Fruit fly (Drosophila melanogaster) whole organism, pupa: ENCODE data around the gene ham.

ENCODE experiments used
- CG10348 ChIP-seq: fragments of 200-800 bp; sonication (Bioruptor generic); IDR thresholded peaks from 2 replicates; pipeline ENCODE4 v1.3.6; 2022; ENCODE audit warnings: missing biosample characterization, missing genetic modification characterization
- CG12605 ChIP-seq: fragments of 200-800 bp; sonication (Bioruptor generic); IDR thresholded peaks from 2 replicates; pipeline ENCODE4 v1.3.6; 2022; ENCODE audit warnings: missing biosample characterization, missing genetic modification characterization
- CG13204 ChIP-seq: fragments of 200-800 bp; sonication (Bioruptor generic); optimal IDR thresholded peaks from 2 replicates; lab custom pipeline; 2018; ENCODE audit warnings: missing biosample characterization, mild to moderate bottlenecking, missing genetic modification characterization, moderate library complexity
- CG14655 ChIP-seq: fragments of 200-800 bp; sonication (Bioruptor generic); optimal IDR thresholded peaks from 3 replicates; lab custom pipeline; 2017; ENCODE audit warnings: mild to moderate bottlenecking, missing biosample characterization, missing genetic modification reagents, missing genetic modification characterization
- CG15710 ChIP-seq: fragments of 200-800 bp; sonication (Bioruptor generic); optimal IDR thresholded peaks from 2 replicates; lab custom pipeline; 2018; ENCODE audit warnings: missing biosample characterization, mild to moderate bottlenecking, missing genetic modification characterization, moderate library complexity
- CG17806 ChIP-seq: fragments of 200-800 bp; sonication (Bioruptor generic); optimal IDR thresholded peaks from 2 replicates; lab custom pipeline; 2018; ENCODE audit warnings: missing biosample characterization, mild to moderate bottlenecking, missing genetic modification characterization, moderate library complexity
- CG32121 ChIP-seq: fragments of 200-800 bp; sonication (Bioruptor generic); IDR thresholded peaks from 2 replicates; pipeline ENCODE4 v1.3.6; 2022; ENCODE audit warnings: missing biosample characterization, missing genetic modification characterization
- CG34367 ChIP-seq: fragments of 200-800 bp; sonication (Bioruptor generic); optimal IDR thresholded peaks from 2 replicates; lab custom pipeline; 2018; ENCODE audit warnings: missing biosample characterization, mild to moderate bottlenecking, missing genetic modification characterization
- CG4496 ChIP-seq: fragments of 200-800 bp; sonication (Bioruptor generic); IDR thresholded peaks from 3 replicates; pipeline ENCODE4 v1.3.6; 2022; ENCODE audit warnings: missing biosample characterization, missing genetic modification characterization
- CG8159 ChIP-seq: fragments of 200-800 bp; sonication (Bioruptor generic); optimal IDR thresholded peaks from 3 replicates; lab custom pipeline; 2018; ENCODE audit warnings: missing biosample characterization, mild to moderate bottlenecking, missing genetic modification characterization, moderate library complexity
- CG8301 ChIP-seq: fragments of 200-800 bp; sonication (Bioruptor generic); optimal IDR thresholded peaks from 2 replicates; lab custom pipeline; 2018; ENCODE audit warnings: missing biosample characterization, mild to moderate bottlenecking, missing genetic modification characterization
- CG9948 ChIP-seq: fragments of 200-800 bp; sonication (Bioruptor generic); optimal IDR thresholded peaks from 2 replicates; lab custom pipeline; 2018; ENCODE audit warnings: missing biosample characterization, mild to moderate bottlenecking, missing genetic modification characterization, moderate library complexity
- D1 ChIP-seq: fragments of 200-800 bp; sonication (Bioruptor generic); optimal IDR thresholded peaks from 2 replicates; lab custom pipeline; 2018; ENCODE audit warnings: missing biosample characterization, mild to moderate bottlenecking, missing genetic modification characterization, moderate library complexity
- EcR ChIP-seq: fragments of 200-800 bp; sonication (Bioruptor generic); optimal IDR thresholded peaks from 3 replicates; lab custom pipeline; 2019; ENCODE audit warnings: missing biosample characterization, missing genetic modification characterization, mild to moderate bottlenecking, moderate library complexity, missing genetic modification reagents
- Ets98B ChIP-seq: fragments of 200-800 bp; sonication (Bioruptor generic); IDR thresholded peaks from 2 replicates; pipeline ENCODE4 v1.3.6; 2022; ENCODE audit warnings: missing biosample characterization, missing genetic modification characterization
- Pif1A ChIP-seq: fragments of 200-800 bp; sonication (Bioruptor generic); optimal IDR thresholded peaks from 3 replicates; lab custom pipeline; 2016; ENCODE audit warnings: missing biosample characterization, missing genetic modification characterization
- Pif1B ChIP-seq: fragments of 200-800 bp; sonication (Bioruptor generic); optimal IDR thresholded peaks from 3 replicates; lab custom pipeline; 2016; ENCODE audit warnings: missing biosample characterization, missing genetic modification characterization
- fd96Ca ChIP-seq: fragments of 200-800 bp; sonication (Bioruptor generic); IDR thresholded peaks from 3 replicates; pipeline ENCODE4 v1.3.6; 2022; ENCODE audit warnings: missing biosample characterization, missing genetic modification characterization
- gl ChIP-seq: fragments of 200-800 bp; sonication (Bioruptor generic); optimal IDR thresholded peaks from 2 replicates; lab custom pipeline; 2018; ENCODE audit warnings: missing biosample characterization, mild to moderate bottlenecking, missing genetic modification characterization
- rn ChIP-seq: fragments of 200-800 bp; sonication (Bioruptor generic); IDR thresholded peaks from 2 replicates; pipeline ENCODE4 v1.3.6; 2022; ENCODE audit warnings: missing biosample characterization, missing genetic modification characterization

ham gene

DNA sequence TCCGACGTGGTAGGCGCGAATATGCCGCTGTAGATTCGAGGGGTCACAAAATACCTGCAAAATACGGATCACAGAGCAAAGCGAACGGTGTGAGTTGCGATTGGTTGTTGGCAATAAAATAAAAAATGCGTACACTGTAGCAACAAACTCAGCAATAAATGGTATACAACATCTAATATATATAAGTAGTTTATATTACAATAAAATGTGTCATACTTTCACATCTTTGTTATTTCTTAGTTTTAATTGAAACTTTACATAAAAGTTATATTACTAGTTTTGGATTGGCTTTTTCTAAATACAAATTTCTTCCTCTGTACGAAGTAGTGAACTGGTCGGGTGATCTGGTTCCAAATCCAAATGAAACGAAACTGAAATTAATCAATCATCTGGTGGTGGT, 26.9 kb downstream of the ham start:
- no peak for TF ChIP-seq CG10348 (GFP tag; lab: Robert Waterston, UW)
- no peak for TF ChIP-seq D1 (tag; lab: Kevin White, UChicago)
- TF ChIP-seq CG4496 (GFP tag; lab: Robert Waterston, UW): 0 out of 3 replicates have a peak, but pooled peaks have one; percentile 6
- no peak for TF ChIP-seq CG15710 (tag; lab: Kevin White, UChicago)
- TF ChIP-seq Ets98B: peak; percentile 13; the same call in 1 of the 2 replicates

DNA sequence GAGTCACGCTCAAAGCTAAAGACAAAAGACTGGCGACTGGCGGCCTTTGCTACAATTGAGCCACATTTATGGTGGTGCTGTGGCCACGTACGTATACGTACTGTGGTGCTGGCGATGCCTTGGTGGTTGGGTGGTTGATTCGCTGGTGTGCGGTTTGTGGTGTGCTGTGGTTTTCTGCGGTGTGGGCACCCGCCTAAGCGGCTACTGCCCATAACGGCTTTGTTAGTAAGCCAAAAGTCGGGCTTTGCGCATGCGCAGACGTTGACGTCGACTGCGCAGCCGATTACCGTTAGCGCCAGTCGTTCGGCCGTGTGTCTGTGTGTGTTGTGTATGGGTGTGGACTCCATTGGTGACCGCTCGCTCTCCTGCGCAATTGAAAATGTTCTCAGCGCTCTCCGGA, 39.5 kb downstream of the ham start:
- no peak for TF ChIP-seq Pif1B (GFP tag; lab: Kevin White, UChicago)
- TF ChIP-seq fd96Ca: no peak
- TF ChIP-seq rn: no peak

DNA sequence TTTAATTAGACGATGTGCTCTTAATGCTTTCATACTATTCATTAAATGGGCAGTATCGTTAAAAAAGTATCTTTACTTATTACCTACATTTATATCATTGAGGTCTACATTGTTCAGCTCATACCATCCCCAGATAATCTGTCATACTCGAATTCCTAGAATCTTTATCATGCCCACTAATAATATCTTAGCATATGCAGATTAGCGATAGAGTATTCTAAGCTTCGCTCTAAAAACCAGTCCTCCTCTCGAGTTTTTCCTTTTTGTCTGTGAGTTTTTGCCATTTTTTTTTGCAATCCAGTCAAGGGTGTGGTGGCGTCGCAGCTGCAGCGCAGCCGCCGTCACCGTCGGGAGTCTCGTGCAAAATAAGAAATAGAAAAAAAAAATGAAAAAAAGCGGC, 39.9 kb downstream of the ham start:
- TF ChIP-seq CG14655: peak; percentile 86
- TF ChIP-seq CG32121 (GFP tag; lab: Robert Waterston, UW): 0 out of 2 replicates have a peak, but pooled peaks have one; percentile 23
- peak; percentile 64; the same call in 1 of the 2 replicates for TF ChIP-seq rn
- TF ChIP-seq Pif1B (GFP tag; lab: Kevin White, UChicago): peak; percentile 30
- TF ChIP-seq Pif1A (GFP tag; lab: Kevin White, UChicago): peak; percentile 41
- peak; percentile 66; the same call in 1 of the 2 replicates for TF ChIP-seq CG12605
- peak; percentile 63; the same call in 2 of the 3 replicates for TF ChIP-seq CG4496 (GFP tag; lab: Robert Waterston, UW)
- no peak for TF ChIP-seq CG15710 (tag; lab: Kevin White, UChicago)
- no peak; the same call in 1 of the 2 replicates for TF ChIP-seq Ets98B
- peak; percentile 60 for TF ChIP-seq CG9948 (tag; lab: Kevin White, UChicago)
- TF ChIP-seq CG8301 (tag; lab: Kevin White, UChicago): peak; percentile 77
- TF ChIP-seq CG34367 (tag; lab: Kevin White, UChicago): peak; percentile 14
- no peak for TF ChIP-seq EcR

DNA sequence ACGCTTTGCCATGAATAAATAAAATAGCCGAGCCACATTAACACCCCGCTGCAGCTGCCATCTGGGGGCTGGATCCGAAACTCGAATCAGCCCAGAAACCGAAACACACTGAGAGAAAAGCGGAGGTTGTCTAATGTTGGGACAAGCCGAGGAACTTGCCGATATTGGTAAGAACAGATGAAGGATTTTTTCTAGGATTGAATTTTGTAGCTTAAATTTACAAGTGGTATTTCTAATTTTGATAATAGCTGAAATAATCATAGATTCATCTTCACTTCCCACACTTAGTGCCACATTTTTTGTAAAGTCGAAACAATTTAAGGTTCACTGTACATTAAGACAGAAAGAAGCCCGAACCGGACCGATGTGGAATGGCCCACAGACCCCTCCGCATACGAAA, 40.7 kb downstream of the ham start:
- TF ChIP-seq CG17806 (tag; lab: Kevin White, UChicago) (peak; percentile 42), CG4496 (GFP tag; lab: Robert Waterston, UW) (peak; percentile 67; the same call in 2 of the 3 replicates), D1 (tag; lab: Kevin White, UChicago) (peak; percentile 27), EcR (no peak), CG34367 (tag; lab: Kevin White, UChicago) (peak; percentile 7), gl (tag; lab: Kevin White, UChicago) (no peak), Pif1A (GFP tag; lab: Kevin White, UChicago) (peak; percentile 46), CG8159 (tag; lab: Kevin White, UChicago) (peak; percentile 20), CG13204 (GFP tag; lab: Kevin White, UChicago) (no peak), CG9948 (tag; lab: Kevin White, UChicago) (peak; percentile 59), Ets98B (peak; percentile 64), rn (peak; percentile 73; the same call in 1 of the 2 replicates), fd96Ca (peak; percentile 81; the same call in 2 of the 3 replicates), CG14655 (peak; percentile 86), CG32121 (GFP tag; lab: Robert Waterston, UW) (peak; percentile 77), Pif1B (GFP tag; lab: Kevin White, UChicago) (peak; percentile 29), CG8301 (tag; lab: Kevin White, UChicago) (peak; percentile 83), CG15710 (tag; lab: Kevin White, UChicago) (no peak), CG10348 (GFP tag; lab: Robert Waterston, UW) (peak; percentile 71; the same call in 1 of the 2 replicates)

DNA sequence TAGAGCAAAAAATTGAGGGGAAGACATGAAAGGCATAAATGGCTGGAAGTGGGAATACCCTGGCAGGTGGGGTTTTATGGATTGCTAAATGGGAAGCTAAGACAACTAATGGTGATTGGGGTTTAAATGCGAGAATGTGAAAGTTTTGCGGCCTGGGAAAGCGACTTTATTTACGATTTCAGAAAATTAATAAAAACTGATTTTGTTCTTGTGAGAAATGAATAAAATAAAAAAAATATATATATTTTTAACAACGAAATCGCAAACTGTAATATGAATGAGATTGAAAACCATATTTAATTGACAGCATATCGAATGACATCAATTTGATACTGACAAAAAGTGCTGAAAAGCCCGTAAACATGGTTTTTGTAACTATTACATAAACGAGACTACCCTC, 41.4 kb downstream of the ham start:
- TF ChIP-seq CG14655: peak; percentile 66
- 0 out of 2 replicates have a peak, but pooled peaks have one; percentile 12 for TF ChIP-seq CG10348 (GFP tag; lab: Robert Waterston, UW)
- TF ChIP-seq CG8301 (tag; lab: Kevin White, UChicago): peak; percentile 21
- no peak for TF ChIP-seq Pif1A (GFP tag; lab: Kevin White, UChicago)

DNA sequence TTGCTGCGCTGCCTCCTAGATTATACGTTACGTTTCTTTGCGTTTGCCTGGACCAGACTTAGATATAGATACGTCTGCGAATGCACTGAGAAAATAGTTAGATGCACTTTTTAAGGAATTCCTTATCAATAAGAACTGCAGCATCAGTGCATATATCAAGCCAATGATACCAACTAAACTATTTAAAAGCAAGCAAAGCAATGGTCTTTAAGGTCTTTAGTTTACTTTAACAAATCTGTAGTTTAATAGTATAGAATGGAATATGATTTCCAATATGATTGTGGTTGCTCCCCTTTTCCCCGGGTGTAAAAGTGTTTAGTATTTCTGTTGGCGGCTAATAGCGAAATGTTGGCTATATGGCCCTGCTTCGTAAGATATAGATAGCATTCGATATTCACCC, 46.0 kb downstream of the ham start:
- TF ChIP-seq Ets98B (peak; percentile 38), CG8159 (tag; lab: Kevin White, UChicago) (no peak), CG4496 (GFP tag; lab: Robert Waterston, UW) (0 out of 3 replicates have a peak, but pooled peaks have one; percentile 15), CG8301 (tag; lab: Kevin White, UChicago) (peak; percentile 77), CG32121 (GFP tag; lab: Robert Waterston, UW) (peak; percentile 47; the same call in 1 of the 2 replicates), CG10348 (GFP tag; lab: Robert Waterston, UW) (0 out of 2 replicates have a peak, but pooled peaks have one; percentile 22), CG12605 (no peak), CG14655 (peak; percentile 74)
- TF ChIP-seq, all 21 proteins: peak for 6

DNA sequence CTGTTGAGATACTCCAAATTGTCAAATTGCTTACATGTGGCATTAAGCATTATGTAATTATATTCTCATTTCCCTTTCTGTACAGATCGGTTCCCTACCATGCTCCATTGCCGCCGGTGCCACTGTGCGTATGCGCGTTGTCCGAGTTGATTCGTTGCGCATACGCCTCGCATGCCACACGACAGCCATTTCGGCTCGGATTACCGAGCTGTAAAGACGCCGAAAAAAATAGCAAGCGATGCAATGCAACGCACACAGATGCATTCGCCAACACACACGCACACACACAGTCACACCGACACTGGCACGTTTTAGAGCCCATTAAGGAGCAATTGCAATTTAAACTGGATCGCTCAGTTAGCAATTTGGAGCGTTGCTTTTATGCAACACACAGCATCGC, 47.3 kb downstream of the ham start:
- TF ChIP-seq Pif1A (GFP tag; lab: Kevin White, UChicago) (no peak), CG34367 (tag; lab: Kevin White, UChicago) (no peak), CG4496 (GFP tag; lab: Robert Waterston, UW) (peak; percentile 77), rn (no peak), CG15710 (tag; lab: Kevin White, UChicago) (no peak), fd96Ca (0 out of 3 replicates have a peak, but pooled peaks have one; percentile 43), Ets98B (no peak), CG32121 (GFP tag; lab: Robert Waterston, UW) (no peak), gl (tag; lab: Kevin White, UChicago) (no peak)
